Worm (Caenorhabditis elegans) whole organism, late embryonic: Measurements from ENCODE around the gene F23F12.12.

ENCODE experiments used
- Y22D7AL.16 ChIP-seq: sonication (generic microtip); optimal IDR thresholded peaks from 2 replicates; lab custom pipeline; 2016; ENCODE audit warnings: missing genetic modification characterization, missing compliant biosample characterization
- ceh-18 ChIP-seq: sonication (generic microtip); optimal IDR thresholded peaks from 2 replicates; lab custom pipeline; 2016; ENCODE audit warnings: missing genetic modification characterization, missing compliant biosample characterization
- ceh-30 ChIP-seq: fragments of 150-350 bp; optimal IDR thresholded peaks from 2 replicates; lab custom pipeline; 2014; ENCODE audit warnings: missing biosample characterization, missing genetic modification characterization
- ceh-45 ChIP-seq: fragments of 200-800 bp; sonication (Bioruptor generic); IDR thresholded peaks from 2 replicates; pipeline ENCODE4 v1.3.6; 2022; ENCODE audit warnings: missing genetic modification reagents, missing genetic modification characterization, missing compliant biosample characterization
- ceh-48 ChIP-seq: sonication (generic microtip); optimal IDR thresholded peaks from 2 replicates; lab custom pipeline; 2016; ENCODE audit warnings: missing genetic modification characterization, inconsistent platforms, missing compliant biosample characterization
- ceh-6 ChIP-seq: fragments of 200-800 bp; sonication (Bioruptor generic); optimal IDR thresholded peaks from 2 replicates; lab custom pipeline; 2018; ENCODE audit warnings: mild to moderate bottlenecking, missing genetic modification characterization, missing compliant biosample characterization
- fax-1 ChIP-seq: sonication (generic microtip); optimal IDR thresholded peaks from 2 replicates; lab custom pipeline; 2016; ENCODE audit warnings: missing genotype, missing genetic modification characterization, missing compliant biosample characterization
- hlh-15 ChIP-seq: sonication (generic microtip); optimal IDR thresholded peaks from 2 replicates; lab custom pipeline; 2016; ENCODE audit warnings: missing genetic modification characterization, missing compliant biosample characterization
- madf-2 ChIP-seq: sonication (generic microtip); optimal IDR thresholded peaks from 2 replicates; lab custom pipeline; 2017; ENCODE audit warnings: missing genetic modification characterization, missing compliant biosample characterization
- mec-3 ChIP-seq: sonication (generic microtip); optimal IDR thresholded peaks from 2 replicates; lab custom pipeline; 2016; ENCODE audit warnings: borderline replicate concordance, missing genetic modification characterization, missing compliant biosample characterization
- odd-2 ChIP-seq: sonication (generic microtip); optimal IDR thresholded peaks from 2 replicates; lab custom pipeline; 2017; ENCODE audit warnings: antibody characterized with exemption, mild to moderate bottlenecking, missing genetic modification characterization, missing compliant biosample characterization
- pat-9 ChIP-seq: fragments of 200-800 bp; sonication (Bioruptor generic); optimal IDR thresholded peaks from 2 replicates; lab custom pipeline; 2018; ENCODE audit warnings: mild to moderate bottlenecking, missing genetic modification characterization, moderate library complexity, missing compliant biosample characterization
- sox-2 ChIP-seq: fragments of 200-800 bp; sonication (Bioruptor generic); IDR thresholded peaks from 2 replicates; pipeline ENCODE4 v1.3.6; 2022; ENCODE audit warnings: missing genetic modification reagents, missing genetic modification characterization, missing compliant biosample characterization
- tbx-2 ChIP-seq: sonication (generic microtip); optimal IDR thresholded peaks from 2 replicates; lab custom pipeline; 2016; ENCODE audit warnings: missing genetic modification characterization, missing compliant biosample characterization
- ttx-3 ChIP-seq: sonication (generic microtip); optimal IDR thresholded peaks from 2 replicates; lab custom pipeline; 2016; ENCODE audit warnings: missing genetic modification reagents, missing genetic modification characterization, missing compliant biosample characterization
- unc-3 ChIP-seq, 2 experiments: fragments of 200-800 bp in 1 of 2; sonication (Bioruptor generic) in 1 of 2; sonication (generic microtip) in 1 of 2; conservative IDR thresholded peaks in 1 of 2; optimal IDR thresholded peaks in 1 of 2; 2 replicates each; pipeline versions ENCODE4 v1.3.6 to Lab custom; 2016 to 2022; ENCODE audit warnings: missing compliant biosample characterization in 2 of 2, missing genetic modification characterization in 2 of 2, missing genetic modification reagents in 1 of 2
- unc-42 ChIP-seq: sonication (generic microtip); optimal IDR thresholded peaks from 2 replicates; lab custom pipeline; 2016; ENCODE audit warnings: missing genotype, missing genetic modification characterization, missing compliant biosample characterization
- unc-86 ChIP-seq: sonication (generic microtip); optimal IDR thresholded peaks from 2 replicates; lab custom pipeline; 2016; ENCODE audit warnings: missing genetic modification characterization, missing compliant biosample characterization
- ztf-16 ChIP-seq: sonication (generic microtip); optimal IDR thresholded peaks from 2 replicates; lab custom pipeline; 2017; ENCODE audit warnings: missing genetic modification characterization, missing compliant biosample characterization

The F23F12.12 gene

DNA sequence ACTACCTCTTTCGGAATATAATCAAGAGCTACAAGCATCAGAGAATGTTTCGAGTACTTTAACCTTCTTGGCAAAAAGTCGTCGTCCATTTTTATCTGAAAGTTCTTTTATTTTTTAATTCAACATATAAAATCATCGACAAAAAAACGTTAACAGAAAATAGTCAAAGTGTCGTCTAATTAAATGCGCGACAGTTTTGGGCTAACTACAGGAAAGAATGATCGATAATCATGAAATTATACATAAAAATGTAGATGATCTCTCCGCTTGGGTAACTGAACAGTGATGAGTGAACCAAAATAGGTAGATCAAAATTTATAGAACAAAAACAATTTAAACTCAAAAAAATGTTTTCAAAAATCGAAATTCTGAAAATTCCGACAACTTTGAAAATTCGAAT is 50.6 kb downstream of the F23F12.12 start, which contains the start of gene C09E7.8:
TSS of gene C09E7.8 (minus strand) at position 101 of the 400 bp plus-strand sequence.
- TF ChIP-seq fax-1 (tag; lab: Kevin White, UChicago) (no peak), unc-86 (tag; lab: Kevin White, UChicago) (no peak), ceh-30 (tag; lab: Kevin White, UChicago) (no peak), ceh-48 (tag; lab: Kevin White, UChicago) (no peak), hlh-15 (tag; lab: Kevin White, UChicago) (no peak), ztf-16 (tag; lab: Kevin White, UChicago) (no peak), mec-3 (tag; lab: Kevin White, UChicago) (no peak), unc-42 (tag; lab: Kevin White, UChicago) (no peak), Y22D7AL.16 (tag; lab: Kevin White, UChicago) (no peak), pat-9 (no peak), odd-2 (no peak), madf-2 (tag; lab: Kevin White, UChicago) (no peak), ceh-6 (GFP tag; lab: Kevin White, UChicago) (no peak), sox-2 (GFP tag; lab: Robert Waterston, UW) (no peak), ttx-3 (tag; lab: Kevin White, UChicago) (no peak), tbx-2 (no peak), ceh-18 (tag; lab: Kevin White, UChicago) (no peak), unc-3 (GFP tag; conservative IDR thresholded peaks at IDR 0.05; lab: Robert Waterston, UW) (no peak), unc-3 (tag; optimal IDR thresholded peaks at IDR 0.05; lab: Kevin White, UChicago) (no peak), ceh-45 (no peak)
